Worm (Caenorhabditis elegans) whole organism, young adult: Measurements from ENCODE around the gene F38C2.7.
A peak's percentile ranks its signal among the peaks of the same experiment; 100 is the strongest.
"Not testable (repeated sequence)": the region's sequence is repeated elsewhere in the genome, so short reads cannot be mapped to it uniquely, and the experiment has no call there.

Experiments used
- B0035.1 ChIP-seq: sonication (generic microtip); optimal IDR thresholded peaks from 2 replicates; lab custom pipeline; 2016; ENCODE audit warnings: missing genetic modification characterization, mild to moderate bottlenecking, missing compliant biosample characterization, missing genotype, missing genetic modification reagents
- B0261.1 ChIP-seq: sonication (generic microtip); optimal IDR thresholded peaks from 2 replicates; lab custom pipeline; 2016; ENCODE audit warnings: mild to moderate bottlenecking, missing genetic modification characterization, moderate library complexity, missing compliant biosample characterization
- C06A6.2 ChIP-seq: fragments of 200-800 bp; sonication (Bioruptor generic); conservative IDR thresholded peaks from 2 replicates; pipeline ENCODE4 v1.3.6; 2022; ENCODE audit warnings: missing genetic modification characterization, missing compliant biosample characterization
- D2030.7 ChIP-seq: fragments of 200-800 bp; sonication (Bioruptor generic); IDR thresholded peaks from 2 replicates; pipeline ENCODE4 v1.3.6; 2022; ENCODE audit warnings: missing genetic modification reagents, missing genetic modification characterization, missing compliant biosample characterization
- F33H1.4 ChIP-seq: fragments of 200-800 bp; sonication (Bioruptor generic); IDR thresholded peaks from 2 replicates; pipeline ENCODE4 v1.3.6; 2022; ENCODE audit warnings: missing genetic modification reagents, missing genetic modification characterization, missing compliant biosample characterization
- F39B2.1 ChIP-seq: fragments of 200-800 bp; sonication (Bioruptor generic); IDR thresholded peaks from 2 replicates; pipeline ENCODE4 v1.3.6; 2022; ENCODE audit warnings: missing genetic modification reagents, missing genetic modification characterization, missing compliant biosample characterization
- F52B5.7 ChIP-seq: sonication (generic microtip); optimal IDR thresholded peaks from 2 replicates; lab custom pipeline; 2016; ENCODE audit warnings: mild to moderate bottlenecking, missing genetic modification characterization, missing compliant biosample characterization
- F55B11.4 ChIP-seq: sonication (generic microtip); optimal IDR thresholded peaks from 2 replicates; lab custom pipeline; 2016; ENCODE audit warnings: missing compliant biosample characterization, missing genetic modification characterization, borderline replicate concordance; ENCODE audit not compliant: insufficient read depth
- Y53F4B.3 ChIP-seq: fragments of 200-800 bp; sonication (Bioruptor generic); IDR thresholded peaks from 2 replicates; pipeline ENCODE4 v1.3.6; 2022; ENCODE audit warnings: missing genetic modification reagents, missing genetic modification characterization, missing compliant biosample characterization
- ZK185.1 ChIP-seq: sonication (generic microtip); optimal IDR thresholded peaks from 2 replicates; lab custom pipeline; 2016; ENCODE audit warnings: mild to moderate bottlenecking, missing genetic modification characterization, missing compliant biosample characterization; ENCODE audit not compliant: poor library complexity, severe bottlenecking
- aptf-3 ChIP-seq: fragments of 200-800 bp; sonication (Bioruptor generic); IDR thresholded peaks from 2 replicates; pipeline ENCODE4 v1.3.6; 2022; ENCODE audit warnings: missing genetic modification characterization, missing compliant biosample characterization
- athp-1 ChIP-seq: sonication (generic microtip); optimal IDR thresholded peaks from 2 replicates; lab custom pipeline; 2017; ENCODE audit warnings: mild to moderate bottlenecking, missing genetic modification characterization, missing compliant biosample characterization
- attf-5 ChIP-seq: fragments of 200-800 bp; sonication (Bioruptor generic); optimal IDR thresholded peaks from 2 replicates; lab custom pipeline; 2018; ENCODE audit warnings: mild to moderate bottlenecking, missing genetic modification characterization, missing compliant biosample characterization
- attf-6 ChIP-seq: fragments of 200-800 bp; sonication (Bioruptor generic); IDR thresholded peaks from 2 replicates; pipeline ENCODE4 v1.3.6; 2022; ENCODE audit warnings: missing genetic modification reagents, missing genetic modification characterization, missing compliant biosample characterization
- ceh-100 ChIP-seq: fragments of 200-800 bp; sonication (Bioruptor generic); IDR thresholded peaks from 2 replicates; pipeline ENCODE4 v1.3.6; 2022; ENCODE audit warnings: missing genetic modification reagents, missing genetic modification characterization, missing compliant biosample characterization
- ceh-40 ChIP-seq: fragments of 200-800 bp; sonication (Bioruptor generic); IDR thresholded peaks from 2 replicates; pipeline ENCODE4 v1.3.6; 2022; ENCODE audit warnings: missing genetic modification characterization, missing compliant biosample characterization
- chd-7 ChIP-seq: sonication (generic microtip); optimal IDR thresholded peaks from 2 replicates; lab custom pipeline; 2016; ENCODE audit warnings: mild to moderate bottlenecking, missing genetic modification characterization, moderate library complexity, missing compliant biosample characterization
- efl-1 ChIP-seq: fragments of 150-350 bp; optimal IDR thresholded peaks from 2 replicates; lab custom pipeline; 2014; ENCODE audit warnings: missing biosample characterization, missing genetic modification reagents, missing genetic modification characterization
- egl-18 ChIP-seq: fragments of 200-800 bp; sonication (Bioruptor generic); IDR thresholded peaks from 2 replicates; pipeline ENCODE4 v1.3.6; 2022; ENCODE audit warnings: missing genetic modification reagents, missing genetic modification characterization, missing compliant biosample characterization
- ekl-4 ChIP-seq: fragments of 200-800 bp; sonication (Bioruptor generic); IDR thresholded peaks from 2 replicates; pipeline ENCODE4 v1.3.6; 2022; ENCODE audit warnings: missing genetic modification reagents, missing genetic modification characterization, missing compliant biosample characterization
- hmg-1.2 ChIP-seq: fragments of 200-800 bp; sonication (Bioruptor generic); IDR thresholded peaks from 2 replicates; pipeline ENCODE4 v1.3.6; 2022; ENCODE audit warnings: missing genetic modification reagents, missing genetic modification characterization, missing compliant biosample characterization
- let-607 ChIP-seq, 2 experiments: fragments of 200-800 bp in 1 of 2; sonication (Bioruptor generic) in 1 of 2; sonication (generic microtip) in 1 of 2; optimal IDR thresholded peaks; 2 replicates each; lab custom pipeline; 2016 to 2018; ENCODE audit warnings: mild to moderate bottlenecking in 2 of 2, missing compliant biosample characterization in 2 of 2, missing genetic modification characterization in 2 of 2, moderate library complexity in 2 of 2, missing genotype in 1 of 2
- lin-40 ChIP-seq: sonication (generic microtip); optimal IDR thresholded peaks from 2 replicates; lab custom pipeline; 2016; ENCODE audit warnings: missing genetic modification characterization, mild to moderate bottlenecking, missing compliant biosample characterization, missing genotype, missing genetic modification reagents
- lir-1 ChIP-seq: fragments of 200-800 bp; sonication (Bioruptor generic); conservative IDR thresholded peaks from 2 replicates; pipeline ENCODE4 v1.3.6; 2022; ENCODE audit warnings: missing genetic modification reagents, missing genetic modification characterization, missing compliant biosample characterization
- nhr-80 ChIP-seq: sonication (generic microtip); optimal IDR thresholded peaks from 2 replicates; lab custom pipeline; 2016; ENCODE audit warnings: missing genetic modification characterization, missing compliant biosample characterization
- repo-1 ChIP-seq: sonication (generic microtip); optimal IDR thresholded peaks from 2 replicates; lab custom pipeline; 2017; ENCODE audit warnings: mild to moderate bottlenecking, missing genetic modification characterization, missing compliant biosample characterization
- snpc-1.1 ChIP-seq: sonication (generic microtip); optimal IDR thresholded peaks from 2 replicates; lab custom pipeline; 2017; ENCODE audit warnings: missing genetic modification characterization, mild to moderate bottlenecking, missing compliant biosample characterization, antibody characterized with exemption, moderate library complexity, missing genotype, missing genetic modification reagents; ENCODE audit not compliant: insufficient read depth
- snpc-4 ChIP-seq, 5 experiments: fragments of 150-350 bp in 1 of 5; sonication (generic microtip) in 4 of 5; optimal IDR thresholded peaks; 2 replicates each; lab custom pipeline; 2014 to 2018; ENCODE audit warnings: missing genetic modification characterization in 5 of 5, missing biosample characterization in 3 of 5, antibody characterized with exemption in 2 of 5, mild to moderate bottlenecking in 2 of 5, missing compliant biosample characterization in 2 of 5, missing genotype in 2 of 5, moderate library complexity in 2 of 5, missing genetic modification reagents in 1 of 5
- somi-1 ChIP-seq: fragments of 200-800 bp; sonication (Bioruptor generic); optimal IDR thresholded peaks from 2 replicates; lab custom pipeline; 2018; ENCODE audit warnings: mild to moderate bottlenecking, missing genetic modification characterization, missing compliant biosample characterization
- tbp1 ChIP-seq: fragments of 200-800 bp; sonication (Bioruptor generic); optimal IDR thresholded peaks from 2 replicates; lab custom pipeline; 2018; ENCODE audit warnings: mild to moderate bottlenecking, missing genetic modification characterization, missing compliant biosample characterization

The F38C2.7 gene

ce11 chrIV:16307925-16308324, 30.7 kb upstream of the F38C2.7 start, which contains the start of gene rac-2:
Gene rac-2 (plus strand): TSS chrIV:16308225.
- not testable (repeated sequence) for TF ChIP-seq lin-40; egl-18 (GFP tag; lab: Robert Waterston, UW); nhr-80

DNA sequence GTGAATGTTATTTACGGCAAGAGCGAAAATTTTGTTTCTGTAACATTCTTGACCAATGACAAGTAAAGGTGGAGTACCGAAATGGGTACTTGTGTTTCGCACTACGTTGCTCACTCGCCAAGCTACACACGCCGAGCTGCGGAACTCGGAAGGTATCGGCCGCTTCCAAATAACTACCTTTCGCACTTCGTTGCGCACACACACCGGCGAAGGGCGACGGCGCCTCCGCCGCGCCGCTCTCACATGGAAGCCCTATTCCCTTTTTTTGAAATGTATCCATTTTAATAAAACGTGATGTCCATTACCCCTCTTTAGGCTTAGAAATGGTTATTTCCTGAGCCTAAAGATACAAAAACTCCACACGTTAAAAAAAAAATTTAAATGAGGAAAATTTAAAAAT, 29.7 kb upstream of the F38C2.7 start:
- TF ChIP-seq lin-40 (no peak), attf-6 (GFP tag; lab: Robert Waterston, UW) (peak; percentile 82; the same call in 1 of the 2 replicates), snpc-4 (GFP tag; optimal IDR thresholded peaks at IDR 0.05; lab: Kevin White, UChicago) (no peak), snpc-4 (tag; optimal IDR thresholded peaks at IDR 0.05; lab: Kevin White, UChicago) (peak in 2 of 4 experiments; percentile 73 to 80)

DNA sequence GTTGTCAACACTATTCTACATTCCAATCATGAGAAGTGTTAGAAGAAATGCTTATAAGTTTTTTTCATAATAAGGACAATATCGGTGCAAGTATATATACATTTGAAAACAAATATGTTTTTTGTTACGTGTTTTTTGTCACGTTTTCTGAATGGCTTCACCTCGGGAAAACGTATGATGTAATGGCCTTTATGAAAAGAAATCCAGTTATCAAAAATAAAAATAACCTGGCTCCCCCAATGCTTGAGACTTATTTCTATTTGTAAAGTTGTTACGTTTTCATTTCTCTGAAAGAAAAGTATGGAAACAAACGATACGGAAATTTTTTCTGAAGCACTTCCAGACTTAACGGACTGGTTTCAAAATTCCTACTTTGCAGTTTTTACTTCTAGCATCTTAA, 21.7 kb upstream of the F38C2.7 start, which contains the start of gene srz-72:
srz-72 (plus strand) TSS at position 301 of the 400 bp plus-strand sequence.
- no peak for TF ChIP-seq hmg-1.2 (GFP tag; lab: Robert Waterston, UW)
- no peak for TF ChIP-seq chd-7 (tag; lab: Kevin White, UChicago)
- no peak for TF ChIP-seq F52B5.7 (tag; lab: Kevin White, UChicago)
- TF ChIP-seq F55B11.4, result no peak
- TF ChIP-seq B0261.1 (tag; lab: Kevin White, UChicago), result no peak
- no peak for TF ChIP-seq efl-1 (GFP tag; lab: Kevin White, UChicago)
- TF ChIP-seq lir-1 (GFP tag; lab: Robert Waterston, UW), result no peak
- no peak for TF ChIP-seq attf-5 (GFP tag; lab: Kevin White, UChicago)
- no peak for TF ChIP-seq athp-1 (tag; lab: Kevin White, UChicago)
- TF ChIP-seq ceh-40 (GFP tag; lab: Robert Waterston, UW), result no peak
- no peak for TF ChIP-seq somi-1 (GFP tag; lab: Kevin White, UChicago)
- no peak for TF ChIP-seq tbp1
- no peak for TF ChIP-seq F39B2.1 (GFP tag; lab: Robert Waterston, UW)
- TF ChIP-seq Y53F4B.3, result no peak
- TF ChIP-seq repo-1 (tag; lab: Kevin White, UChicago), result no peak
- TF ChIP-seq aptf-3 (GFP tag; lab: Robert Waterston, UW), result no peak
- no peak for TF ChIP-seq C06A6.2 (GFP tag; lab: Robert Waterston, UW)
- no peak for TF ChIP-seq snpc-1.1 (tag; lab: Kevin White, UChicago)
- TF ChIP-seq B0035.1, result no peak
- TF ChIP-seq, all 124 proteins: peak for 0

DNA sequence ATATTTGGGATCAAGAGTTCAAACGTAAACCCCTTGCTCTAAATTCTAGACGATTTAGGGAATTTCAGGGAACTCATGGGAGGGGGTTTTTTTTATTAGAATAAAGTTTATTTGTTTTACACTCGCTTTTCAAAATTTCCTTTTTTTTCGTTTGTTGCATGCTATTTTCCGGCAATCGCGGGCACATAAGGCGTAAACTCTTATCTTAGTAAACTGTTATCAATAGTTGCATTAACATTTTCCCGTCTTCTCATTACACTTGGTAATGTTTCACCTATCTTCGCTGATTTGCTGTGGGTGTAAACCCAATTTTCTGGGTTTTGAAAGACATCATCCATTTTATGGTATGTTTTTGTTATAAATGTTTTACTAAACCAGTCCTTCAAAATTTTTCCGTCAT, 16.7 kb upstream of the F38C2.7 start:
- TF ChIP-seq ceh-100, result no peak
- no peak for TF ChIP-seq efl-1 (GFP tag; lab: Kevin White, UChicago)
- no peak for TF ChIP-seq F33H1.4 (GFP tag; lab: Robert Waterston, UW)
- TF ChIP-seq D2030.7, result no peak
- no peak for TF ChIP-seq ZK185.1 (tag; lab: Kevin White, UChicago)

DNA sequence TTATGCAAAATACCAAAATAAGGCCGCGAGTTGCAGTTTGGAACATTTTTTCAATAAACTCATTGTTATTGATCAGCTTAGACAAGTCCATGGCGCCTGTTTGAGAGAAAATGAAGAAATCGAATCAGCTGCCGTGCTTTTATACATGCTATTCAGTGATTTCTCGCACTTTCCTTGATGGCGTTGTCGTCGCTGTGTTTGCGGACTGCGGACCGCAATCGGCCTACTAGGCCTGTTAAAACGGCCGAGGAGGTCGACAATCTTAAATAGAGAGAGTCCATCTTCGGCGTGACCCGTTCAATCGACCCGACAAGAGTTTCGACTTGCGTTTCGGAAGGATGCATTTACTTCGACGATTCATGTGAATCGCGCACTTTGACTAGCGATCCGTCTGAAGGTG, 13.6 kb upstream of the F38C2.7 start, which contains the start of gene srz-75:
srz-75 (minus strand) TSS at position 101 of the 400 bp plus-strand sequence.
- TF ChIP-seq let-607 (tag; optimal IDR thresholded peaks at IDR 0.05; lab: Kevin White, UChicago) (no peak), ekl-4 (no peak)
